Worm (Caenorhabditis elegans) whole organism, late embryonic: ENCODE data around the gene helq-1.

Experiments used
- C08G9.2 ChIP-seq: sonication (generic microtip); optimal IDR thresholded peaks from 2 replicates; lab custom pipeline; 2016; ENCODE audit warnings: mild to moderate bottlenecking, missing genetic modification characterization, moderate library complexity, missing compliant biosample characterization
- C38D4.7 ChIP-seq: fragments of 200-800 bp; sonication (Bioruptor generic); optimal IDR thresholded peaks from 2 replicates; lab custom pipeline; 2018; ENCODE audit warnings: mild to moderate bottlenecking, missing genetic modification characterization, moderate library complexity, missing compliant biosample characterization
- F13H6.1 ChIP-seq: sonication (generic microtip); optimal IDR thresholded peaks from 2 replicates; lab custom pipeline; 2016; ENCODE audit warnings: missing genetic modification characterization, missing compliant biosample characterization
- K09A11.1 ChIP-seq: sonication (generic microtip); optimal IDR thresholded peaks from 2 replicates; lab custom pipeline; 2017; ENCODE audit warnings: antibody characterized with exemption, mild to moderate bottlenecking, missing genetic modification characterization, missing compliant biosample characterization; ENCODE audit not compliant: insufficient read depth
- T23F11.4 ChIP-seq: fragments of 200-800 bp; sonication (Bioruptor generic); optimal IDR thresholded peaks from 2 replicates; lab custom pipeline; 2018; ENCODE audit warnings: mild to moderate bottlenecking, missing genetic modification characterization, missing compliant biosample characterization
- ahr-1 ChIP-seq: sonication (generic microtip); optimal IDR thresholded peaks from 2 replicates; lab custom pipeline; 2016; ENCODE audit warnings: missing genetic modification characterization, missing compliant biosample characterization
- ceh-14 ChIP-seq: sonication (generic microtip); optimal IDR thresholded peaks from 2 replicates; lab custom pipeline; 2016; ENCODE audit warnings: missing genotype, missing genetic modification characterization, missing compliant biosample characterization
- ceh-18 ChIP-seq: sonication (generic microtip); optimal IDR thresholded peaks from 2 replicates; lab custom pipeline; 2016; ENCODE audit warnings: missing genetic modification characterization, missing compliant biosample characterization
- ceh-19 ChIP-seq: fragments of 200-800 bp; sonication (Bioruptor generic); optimal IDR thresholded peaks from 2 replicates; lab custom pipeline; 2018; ENCODE audit warnings: mild to moderate bottlenecking, missing genetic modification characterization, missing compliant biosample characterization
- ceh-2 ChIP-seq: sonication (generic microtip); optimal IDR thresholded peaks from 2 replicates; lab custom pipeline; 2016; ENCODE audit warnings: missing genotype, missing genetic modification characterization, missing compliant biosample characterization
- ceh-22 ChIP-seq: sonication (generic microtip); optimal IDR thresholded peaks from 2 replicates; lab custom pipeline; 2017; ENCODE audit warnings: missing biosample characterization, missing genetic modification characterization
- ceh-24 ChIP-seq: sonication (generic microtip); optimal IDR thresholded peaks from 2 replicates; lab custom pipeline; 2016; ENCODE audit warnings: mild to moderate bottlenecking, missing genetic modification characterization, missing compliant biosample characterization
- ceh-30 ChIP-seq: fragments of 150-350 bp; optimal IDR thresholded peaks from 2 replicates; lab custom pipeline; 2014; ENCODE audit warnings: missing biosample characterization, missing genetic modification characterization
- ceh-31 ChIP-seq: sonication (generic microtip); optimal IDR thresholded peaks from 2 replicates; lab custom pipeline; 2016; ENCODE audit warnings: missing genetic modification characterization, missing compliant biosample characterization
- ceh-45 ChIP-seq: fragments of 200-800 bp; sonication (Bioruptor generic); IDR thresholded peaks from 2 replicates; pipeline ENCODE4 v1.3.6; 2022; ENCODE audit warnings: missing genetic modification reagents, missing genetic modification characterization, missing compliant biosample characterization
- ceh-48 ChIP-seq: sonication (generic microtip); optimal IDR thresholded peaks from 2 replicates; lab custom pipeline; 2016; ENCODE audit warnings: missing genetic modification characterization, inconsistent platforms, missing compliant biosample characterization
- ceh-6 ChIP-seq: fragments of 200-800 bp; sonication (Bioruptor generic); optimal IDR thresholded peaks from 2 replicates; lab custom pipeline; 2018; ENCODE audit warnings: mild to moderate bottlenecking, missing genetic modification characterization, missing compliant biosample characterization
- ceh-9 ChIP-seq: sonication (generic microtip); optimal IDR thresholded peaks from 2 replicates; lab custom pipeline; 2016; ENCODE audit warnings: mild to moderate bottlenecking, missing genetic modification characterization, inconsistent platforms, missing compliant biosample characterization
- che-1 ChIP-seq: sonication (generic microtip); optimal IDR thresholded peaks from 2 replicates; lab custom pipeline; 2016; ENCODE audit warnings: mild to moderate bottlenecking, missing genetic modification characterization, missing compliant biosample characterization
- elt-4 ChIP-seq: sonication (generic microtip); optimal IDR thresholded peaks from 2 replicates; lab custom pipeline; 2016; ENCODE audit warnings: missing genetic modification characterization, missing compliant biosample characterization
- ets-4 ChIP-seq: sonication (generic microtip); optimal IDR thresholded peaks from 2 replicates; lab custom pipeline; 2016; ENCODE audit warnings: missing genetic modification characterization, missing compliant biosample characterization
- eyg-1 ChIP-seq: sonication (generic microtip); optimal IDR thresholded peaks from 2 replicates; lab custom pipeline; 2016; ENCODE audit warnings: missing genotype, missing genetic modification characterization, missing compliant biosample characterization
- fax-1 ChIP-seq: sonication (generic microtip); optimal IDR thresholded peaks from 2 replicates; lab custom pipeline; 2016; ENCODE audit warnings: missing genotype, missing genetic modification characterization, missing compliant biosample characterization
- fkh-10 ChIP-seq: fragments of 150-350 bp; optimal IDR thresholded peaks from 2 replicates; lab custom pipeline; 2014; ENCODE audit warnings: missing biosample characterization, missing genetic modification reagents, missing genetic modification characterization
- fkh-6 ChIP-seq: sonication (generic microtip); optimal IDR thresholded peaks from 2 replicates; lab custom pipeline; 2016; ENCODE audit warnings: missing genetic modification characterization, missing compliant biosample characterization
- hlh-15 ChIP-seq: sonication (generic microtip); optimal IDR thresholded peaks from 2 replicates; lab custom pipeline; 2016; ENCODE audit warnings: missing genetic modification characterization, missing compliant biosample characterization
- hlh-30 ChIP-seq: sonication (generic microtip); optimal IDR thresholded peaks from 2 replicates; lab custom pipeline; 2017; ENCODE audit warnings: antibody characterized with exemption, missing genetic modification characterization, missing compliant biosample characterization; ENCODE audit not compliant: insufficient read depth
- hlh-8 ChIP-seq: sonication (generic microtip); optimal IDR thresholded peaks from 2 replicates; lab custom pipeline; 2016; ENCODE audit warnings: missing genotype, missing genetic modification characterization, missing compliant biosample characterization
- lim-6 ChIP-seq: sonication (generic microtip); optimal IDR thresholded peaks from 2 replicates; lab custom pipeline; 2016; ENCODE audit warnings: missing genetic modification characterization, missing compliant biosample characterization
- lin-11 ChIP-seq: fragments of 200-800 bp; sonication (Bioruptor generic); optimal IDR thresholded peaks from 2 replicates; lab custom pipeline; 2018; ENCODE audit warnings: mild to moderate bottlenecking, missing genetic modification characterization, missing compliant biosample characterization
- mec-3 ChIP-seq: sonication (generic microtip); optimal IDR thresholded peaks from 2 replicates; lab custom pipeline; 2016; ENCODE audit warnings: borderline replicate concordance, missing genetic modification characterization, missing compliant biosample characterization
- nfya-1 ChIP-seq: sonication (generic microtip); optimal IDR thresholded peaks from 2 replicates; lab custom pipeline; 2017; ENCODE audit warnings: missing genetic modification characterization, mild to moderate bottlenecking, missing compliant biosample characterization, antibody characterized with exemption, moderate library complexity
- nhr-11 ChIP-seq: fragments of 150-350 bp; optimal IDR thresholded peaks from 2 replicates; lab custom pipeline; 2014; ENCODE audit warnings: missing biosample characterization, missing genetic modification characterization
- npax-4 ChIP-seq: sonication (generic microtip); optimal IDR thresholded peaks from 2 replicates; lab custom pipeline; 2016; ENCODE audit warnings: missing genetic modification characterization, missing compliant biosample characterization
- pat-9 ChIP-seq: fragments of 200-800 bp; sonication (Bioruptor generic); optimal IDR thresholded peaks from 2 replicates; lab custom pipeline; 2018; ENCODE audit warnings: mild to moderate bottlenecking, missing genetic modification characterization, moderate library complexity, missing compliant biosample characterization
- pax-1 ChIP-seq: fragments of 150-350 bp; optimal IDR thresholded peaks from 2 replicates; lab custom pipeline; 2014; ENCODE audit warnings: missing biosample characterization, missing genetic modification characterization
- pha-2 ChIP-seq: sonication (generic microtip); optimal IDR thresholded peaks from 2 replicates; lab custom pipeline; 2017; ENCODE audit warnings: mild to moderate bottlenecking, missing genetic modification characterization, missing compliant biosample characterization
- pha-4 ChIP-seq: fragments of 150-350 bp; optimal IDR thresholded peaks from 2 replicates; lab custom pipeline; 2018; ENCODE audit warnings: missing biosample characterization, missing genetic modification reagents, missing genetic modification characterization
- pqm-1 ChIP-seq: sonication (generic microtip); optimal IDR thresholded peaks from 2 replicates; lab custom pipeline; 2016; ENCODE audit warnings: missing genetic modification characterization, missing compliant biosample characterization
- pros-1 ChIP-seq: fragments of 150-350 bp; optimal IDR thresholded peaks from 2 replicates; lab custom pipeline; 2014; ENCODE audit warnings: missing biosample characterization, missing genetic modification reagents, missing genetic modification characterization
- ref-2 ChIP-seq: sonication (generic microtip); optimal IDR thresholded peaks from 2 replicates; lab custom pipeline; 2016; ENCODE audit warnings: missing genetic modification characterization, missing compliant biosample characterization
- rnt-1 ChIP-seq: sonication (generic microtip); optimal IDR thresholded peaks from 2 replicates; lab custom pipeline; 2016; ENCODE audit warnings: missing genetic modification characterization, missing compliant biosample characterization
- sox-2 ChIP-seq: fragments of 200-800 bp; sonication (Bioruptor generic); IDR thresholded peaks from 2 replicates; pipeline ENCODE4 v1.3.6; 2022; ENCODE audit warnings: missing genetic modification reagents, missing genetic modification characterization, missing compliant biosample characterization
- sox-4 ChIP-seq: sonication (generic microtip); optimal IDR thresholded peaks from 2 replicates; lab custom pipeline; 2017; ENCODE audit warnings: mild to moderate bottlenecking, missing genetic modification characterization, inconsistent platforms, missing compliant biosample characterization
- syd-9 ChIP-seq: sonication (generic microtip); optimal IDR thresholded peaks from 2 replicates; lab custom pipeline; 2016; ENCODE audit warnings: mild to moderate bottlenecking, missing genetic modification characterization, moderate library complexity, missing compliant biosample characterization
- tbx-2 ChIP-seq: sonication (generic microtip); optimal IDR thresholded peaks from 2 replicates; lab custom pipeline; 2016; ENCODE audit warnings: missing genetic modification characterization, missing compliant biosample characterization
- ttx-3 ChIP-seq: sonication (generic microtip); optimal IDR thresholded peaks from 2 replicates; lab custom pipeline; 2016; ENCODE audit warnings: missing genetic modification reagents, missing genetic modification characterization, missing compliant biosample characterization
- unc-42 ChIP-seq: sonication (generic microtip); optimal IDR thresholded peaks from 2 replicates; lab custom pipeline; 2016; ENCODE audit warnings: missing genotype, missing genetic modification characterization, missing compliant biosample characterization
- unc-86 ChIP-seq: sonication (generic microtip); optimal IDR thresholded peaks from 2 replicates; lab custom pipeline; 2016; ENCODE audit warnings: missing genetic modification characterization, missing compliant biosample characterization
- zip-5 ChIP-seq: sonication (generic microtip); optimal IDR thresholded peaks from 2 replicates; lab custom pipeline; 2016; ENCODE audit warnings: missing genetic modification characterization, missing compliant biosample characterization
- ztf-16 ChIP-seq: sonication (generic microtip); optimal IDR thresholded peaks from 2 replicates; lab custom pipeline; 2017; ENCODE audit warnings: missing genetic modification characterization, missing compliant biosample characterization

Gene helq-1

ce11 chrIII:535266-536107 lies 51.4 kb downstream of the helq-1 start:
- peak; percentile 67 for TF ChIP-seq ceh-19 (GFP tag; lab: Kevin White, UChicago)
- no peak for TF ChIP-seq pqm-1 (tag; lab: Kevin White, UChicago)
- TF ChIP-seq unc-86 (tag; lab: Kevin White, UChicago): peak; percentile 52
- peak; percentile 22 for TF ChIP-seq lim-6
- TF ChIP-seq elt-4 (tag; lab: Kevin White, UChicago): no peak
- peak; percentile 7 for TF ChIP-seq tbx-2
- peak; percentile 51 for TF ChIP-seq syd-9 (tag; lab: Kevin White, UChicago)
- peak; percentile 63 for TF ChIP-seq pat-9 (tag; lab: Kevin White, UChicago)
- TF ChIP-seq pros-1 (tag; lab: Kevin White, UChicago): no peak
- TF ChIP-seq pha-2 (tag; lab: Kevin White, UChicago): peak; percentile 67
- TF ChIP-seq ceh-31 (tag; lab: Kevin White, UChicago): peak; percentile 25
- TF ChIP-seq mec-3 (tag; lab: Kevin White, UChicago): no peak
- TF ChIP-seq ceh-48 (tag; lab: Kevin White, UChicago): peak; percentile 48
- TF ChIP-seq rnt-1 (tag; lab: Kevin White, UChicago): no peak
- peak; percentile 43 for TF ChIP-seq fkh-6 (tag; lab: Kevin White, UChicago)
- peak; percentile 60 for TF ChIP-seq ttx-3 (tag; lab: Kevin White, UChicago)
- TF ChIP-seq nhr-11 (tag; lab: Kevin White, UChicago): no peak
- peak; percentile 15 for TF ChIP-seq C08G9.2 (tag; lab: Kevin White, UChicago)
- TF ChIP-seq hlh-15 (tag; lab: Kevin White, UChicago): peak; percentile 28
- no peak for TF ChIP-seq pax-1
- TF ChIP-seq ceh-24 (tag; lab: Kevin White, UChicago): peak; percentile 50
- TF ChIP-seq K09A11.1: peak; percentile 66
- TF ChIP-seq che-1: peak; percentile 50
- peak; percentile 75 for TF ChIP-seq ceh-6 (GFP tag; lab: Kevin White, UChicago)
- no peak for TF ChIP-seq ceh-18 (tag; lab: Kevin White, UChicago)
- TF ChIP-seq ceh-22 (tag; lab: Kevin White, UChicago): no peak
- no peak for TF ChIP-seq ztf-16 (tag; lab: Kevin White, UChicago)
- peak; percentile 42; the same call in 1 of the 2 replicates for TF ChIP-seq sox-2
- TF ChIP-seq lin-11 (tag; lab: Kevin White, UChicago): peak; percentile 56
- no peak for TF ChIP-seq ceh-9 (tag; lab: Kevin White, UChicago)
- TF ChIP-seq eyg-1: peak; percentile 78
- TF ChIP-seq fkh-10 (GFP tag; lab: Kevin White, UChicago): no peak
- TF ChIP-seq ceh-30 (tag; lab: Kevin White, UChicago): no peak
- TF ChIP-seq ceh-2: no peak
- TF ChIP-seq ceh-14 (tag; lab: Kevin White, UChicago): peak; percentile 56
- no peak for TF ChIP-seq hlh-30 (tag; lab: Kevin White, UChicago)
- peak; percentile 60 for TF ChIP-seq ref-2 (tag; lab: Kevin White, UChicago)
- no peak for TF ChIP-seq unc-42
- TF ChIP-seq ceh-45 (GFP tag; lab: Robert Waterston, UW): peak; percentile 39; the same call in 1 of the 2 replicates
- TF ChIP-seq C38D4.7: peak; percentile 53
- TF ChIP-seq sox-4 (tag; lab: Kevin White, UChicago): peak; percentile 53
- peak; percentile 37 for TF ChIP-seq ahr-1 (tag; lab: Kevin White, UChicago)
- TF ChIP-seq zip-5 (tag; lab: Kevin White, UChicago): peak; percentile 42
- peak; percentile 29 for TF ChIP-seq nfya-1
- TF ChIP-seq fax-1: peak; percentile 55
- peak; percentile 58 for TF ChIP-seq T23F11.4 (GFP tag; lab: Kevin White, UChicago)
- peak; percentile 13 for TF ChIP-seq F13H6.1 (tag; lab: Kevin White, UChicago)
- no peak for TF ChIP-seq pha-4 (tag; lab: Kevin White, UChicago)
- peak; percentile 38 for TF ChIP-seq hlh-8 (tag; lab: Kevin White, UChicago)
- peak; percentile 30 for TF ChIP-seq ets-4
- TF ChIP-seq npax-4: peak; percentile 48
